Worm (Caenorhabditis elegans) whole organism, L3 larva: ENCODE data around the gene lec-2.

Experiments used
- R02D3.7 ChIP-seq: fragments of 150-350 bp; optimal IDR thresholded peaks from 2 replicates; lab custom pipeline; 2014; ENCODE audit warnings: missing biosample characterization, missing genetic modification characterization
- ZK546.5 ChIP-seq: sonication (generic microtip); optimal IDR thresholded peaks from 2 replicates; lab custom pipeline; 2017; ENCODE audit warnings: missing biosample characterization, missing genetic modification characterization
- ceh-82 ChIP-seq: fragments of 150-350 bp; optimal IDR thresholded peaks from 2 replicates; lab custom pipeline; 2014; ENCODE audit warnings: missing biosample characterization, missing genetic modification characterization
- ceh-9 ChIP-seq: sonication (generic microtip); optimal IDR thresholded peaks from 2 replicates; lab custom pipeline; 2018; ENCODE audit warnings: missing biosample characterization, missing genetic modification characterization
- daf-12 ChIP-seq: fragments of 150-350 bp; optimal IDR thresholded peaks from 2 replicates; lab custom pipeline; 2014; ENCODE audit warnings: missing biosample characterization, missing genetic modification reagents, missing genetic modification characterization
- egl-27 ChIP-seq: sonication (generic microtip); optimal IDR thresholded peaks from 4 replicates; lab custom pipeline; 2017; ENCODE audit warnings: missing biosample characterization, missing genetic modification reagents, missing genetic modification characterization
- egl-5 ChIP-seq: fragments of 150-350 bp; optimal IDR thresholded peaks from 2 replicates; lab custom pipeline; 2017; ENCODE audit warnings: missing biosample characterization, missing genetic modification reagents, missing genetic modification characterization, inconsistent platforms
- elt-1 ChIP-seq: fragments of 150-350 bp; optimal IDR thresholded peaks from 2 replicates; lab custom pipeline; 2014; ENCODE audit warnings: missing biosample characterization, missing genetic modification characterization
- elt-2 ChIP-seq: sonication (generic microtip); optimal IDR thresholded peaks from 2 replicates; lab custom pipeline; 2016; ENCODE audit warnings: missing genetic modification reagents, mild to moderate bottlenecking, missing genetic modification characterization, missing compliant biosample characterization
- elt-3 ChIP-seq, 3 experiments: fragments of 150-350 bp in 1 of 3; sonication (generic microtip) in 2 of 3; optimal IDR thresholded peaks; 2 replicates in 2 of 3; 4 replicates in 1 of 3; lab custom pipeline; 2014 to 2017; ENCODE audit warnings: missing biosample characterization in 3 of 3, missing genetic modification characterization in 3 of 3
- fos-1 ChIP-seq: fragments of 150-350 bp; optimal IDR thresholded peaks from 2 replicates; lab custom pipeline; 2014; ENCODE audit warnings: missing biosample characterization, missing genetic modification characterization
- hmg-11 ChIP-seq: sonication (generic microtip); optimal IDR thresholded peaks from 2 replicates; lab custom pipeline; 2016; ENCODE audit warnings: missing genetic modification characterization, missing compliant biosample characterization
- jun-1 ChIP-seq: fragments of 150-350 bp; optimal IDR thresholded peaks from 2 replicates; lab custom pipeline; 2014; ENCODE audit warnings: missing biosample characterization, missing genetic modification reagents, missing genetic modification characterization
- lin-15B ChIP-seq: fragments of 150-350 bp; optimal IDR thresholded peaks from 2 replicates; lab custom pipeline; 2014; ENCODE audit warnings: missing biosample characterization, missing genetic modification characterization
- lin-39 ChIP-seq: fragments of 150-350 bp; optimal IDR thresholded peaks from 2 replicates; lab custom pipeline; 2018; ENCODE audit warnings: missing biosample characterization, missing genetic modification reagents, missing genetic modification characterization
- mdl-1 ChIP-seq: fragments of 150-350 bp; optimal IDR thresholded peaks from 2 replicates; lab custom pipeline; 2014; ENCODE audit warnings: missing biosample characterization, missing genetic modification characterization
- mml-1 ChIP-seq: fragments of 150-350 bp; sonication (generic microtip); optimal IDR thresholded peaks from 3 replicates; lab custom pipeline; 2014; ENCODE audit warnings: missing biosample characterization, missing genetic modification characterization
- nfya-1 ChIP-seq: sonication (generic microtip); optimal IDR thresholded peaks from 2 replicates; lab custom pipeline; 2017; ENCODE audit warnings: missing genetic modification characterization, mild to moderate bottlenecking, missing compliant biosample characterization, antibody characterized with exemption, moderate library complexity; ENCODE audit not compliant: insufficient read depth
- nhr-12 ChIP-seq: fragments of 150-350 bp; optimal IDR thresholded peaks from 2 replicates; lab custom pipeline; 2014; ENCODE audit warnings: missing biosample characterization, missing genetic modification characterization
- nhr-23 ChIP-seq: fragments of 150-350 bp; optimal IDR thresholded peaks from 2 replicates; lab custom pipeline; 2014; ENCODE audit warnings: missing biosample characterization, missing genetic modification reagents, missing genetic modification characterization
- nhr-237 ChIP-seq: fragments of 150-350 bp; optimal IDR thresholded peaks from 2 replicates; lab custom pipeline; 2014; ENCODE audit warnings: missing biosample characterization, missing genetic modification characterization
- nhr-25 ChIP-seq: sonication (generic microtip); optimal IDR thresholded peaks from 2 replicates; lab custom pipeline; 2017; ENCODE audit warnings: missing biosample characterization, missing genetic modification characterization
- nhr-43 ChIP-seq: sonication (generic microtip); optimal IDR thresholded peaks from 2 replicates; lab custom pipeline; 2016; ENCODE audit warnings: mild to moderate bottlenecking, missing genetic modification characterization, missing compliant biosample characterization; ENCODE audit not compliant: poor library complexity, severe bottlenecking
- nhr-67 ChIP-seq: fragments of 150-350 bp; optimal IDR thresholded peaks from 2 replicates; lab custom pipeline; 2014; ENCODE audit warnings: missing biosample characterization, missing genetic modification characterization
- nhr-76 ChIP-seq: fragments of 150-350 bp; sonication (generic microtip); optimal IDR thresholded peaks from 5 replicates; lab custom pipeline; 2014; ENCODE audit warnings: missing biosample characterization, missing genetic modification characterization
- nhr-77 ChIP-seq: fragments of 150-350 bp; optimal IDR thresholded peaks from 2 replicates; lab custom pipeline; 2014; ENCODE audit warnings: missing biosample characterization, missing genetic modification characterization
- pha-4 ChIP-seq: fragments of 150-350 bp; optimal IDR thresholded peaks from 2 replicates; lab custom pipeline; 2014; ENCODE audit warnings: missing biosample characterization, missing genetic modification reagents, missing genetic modification characterization
- pqm-1 ChIP-seq: fragments of 150-350 bp; optimal IDR thresholded peaks from 2 replicates; lab custom pipeline; 2017; ENCODE audit warnings: missing biosample characterization, missing genetic modification characterization, inconsistent platforms
- snpc-4 ChIP-seq: fragments of 150-350 bp; optimal IDR thresholded peaks from 2 replicates; lab custom pipeline; 2014; ENCODE audit warnings: missing biosample characterization, missing genetic modification characterization
- tbx-2 ChIP-seq: sonication (generic microtip); optimal IDR thresholded peaks from 2 replicates; lab custom pipeline; 2016; ENCODE audit warnings: mild to moderate bottlenecking, missing genetic modification characterization, missing compliant biosample characterization
- unc-62 ChIP-seq: fragments of 150-350 bp; sonication (generic microtip); optimal IDR thresholded peaks from 4 replicates; lab custom pipeline; 2014; ENCODE audit warnings: missing biosample characterization, missing genetic modification reagents, missing genetic modification characterization

lec-2 gene

DNA sequence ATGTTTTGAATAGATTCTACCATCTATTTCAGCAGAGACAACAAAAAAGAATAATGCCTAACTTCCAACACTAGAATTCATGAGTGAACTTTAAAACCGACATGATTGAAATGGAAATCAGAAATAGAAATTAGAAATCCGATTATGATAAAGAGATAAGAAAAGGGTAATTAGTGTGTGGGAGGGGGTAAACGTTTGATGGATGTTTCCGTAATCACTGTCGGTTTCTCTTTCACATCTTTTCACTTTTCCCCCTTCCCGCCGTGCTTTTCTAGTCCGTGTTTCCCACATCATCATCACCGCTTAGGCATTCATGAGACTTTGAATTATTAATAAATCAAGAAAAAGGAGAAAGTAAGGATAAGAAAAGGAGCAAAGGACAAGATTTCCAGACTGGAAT, 29.7 kb upstream of the lec-2 start:
- no peak for TF ChIP-seq nhr-76 (tag; lab: Kevin White, UChicago)
- TF ChIP-seq R02D3.7 (tag; lab: Kevin White, UChicago): no peak
- no peak for TF ChIP-seq egl-27 (tag; lab: Kevin White, UChicago)
- no peak for TF ChIP-seq fos-1 (tag; lab: Kevin White, UChicago)
- TF ChIP-seq hmg-11 (tag; lab: Kevin White, UChicago): no peak
- no peak for TF ChIP-seq elt-1
- no peak for TF ChIP-seq jun-1 (tag; lab: Kevin White, UChicago)
- TF ChIP-seq nhr-237: no peak
- TF ChIP-seq, all 47 proteins: peak for 0

DNA sequence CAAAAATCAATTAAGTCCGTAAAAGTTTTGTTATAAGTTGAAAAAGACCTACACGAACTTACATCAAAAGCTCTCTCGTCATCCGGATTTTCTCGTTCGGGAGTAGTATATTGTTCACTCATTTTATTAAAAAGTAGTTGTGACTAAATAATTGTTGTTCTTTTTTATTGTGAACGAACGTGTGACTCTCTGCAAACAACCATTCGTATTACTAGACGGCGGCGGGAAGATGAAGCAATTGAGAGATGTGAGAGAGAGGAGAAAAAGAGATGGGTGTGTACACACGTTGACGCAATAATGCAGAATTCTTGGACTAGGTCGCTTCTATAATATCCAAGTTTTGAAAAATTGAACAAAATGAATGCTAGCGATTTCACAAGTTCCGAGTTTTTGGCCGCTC, 29.0 kb upstream of the lec-2 start, which contains the start of the genes F52H3.11 and bath-38:
TSS of gene F52H3.11 (minus strand) at position 203 of the 400 bp plus-strand sequence.
TSS of gene bath-38 (minus strand) at position 310 of the 400 bp plus-strand sequence.
- TF ChIP-seq nhr-25 (peak; percentile 34), elt-2 (tag; lab: Kevin White, UChicago) (peak; percentile 24), lin-39 (peak; percentile 21), mml-1 (tag; lab: Kevin White, UChicago) (no peak), snpc-4 (tag; lab: Kevin White, UChicago) (peak; percentile 66), egl-5 (tag; lab: Kevin White, UChicago) (peak; percentile 49), nfya-1 (tag; lab: Kevin White, UChicago) (peak; percentile 55), pha-4 (tag; lab: Kevin White, UChicago) (peak; percentile 89), lin-15B (peak; percentile 16), daf-12 (no peak)
- TF ChIP-seq, all 47 proteins: peak for 8

DNA sequence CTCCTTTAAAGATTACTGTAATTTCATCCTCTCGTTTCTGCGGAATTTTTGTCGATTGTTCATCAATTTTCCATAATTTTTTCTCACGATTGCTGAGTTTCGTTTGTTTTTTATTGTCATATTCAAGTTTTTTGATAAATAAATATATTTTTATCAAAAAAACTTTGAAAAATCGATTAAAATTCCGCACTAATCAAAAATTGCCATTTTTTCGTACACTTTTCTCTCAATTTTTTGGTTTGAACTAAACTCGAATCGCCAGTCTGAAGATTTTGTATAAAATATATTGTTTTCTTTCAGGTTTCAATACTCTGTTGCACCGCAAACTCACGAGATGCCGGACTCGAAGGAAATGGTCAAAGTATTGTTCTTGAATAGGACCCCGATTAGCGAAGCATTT, 24.9 kb upstream of the lec-2 start, which contains the start of gene ogr-2:
TSS of gene ogr-2 (plus strand) at position 301 of the 400 bp plus-strand sequence.
- TF ChIP-seq fos-1 (tag; lab: Kevin White, UChicago) (no peak), ZK546.5 (no peak), hmg-11 (tag; lab: Kevin White, UChicago) (no peak), nhr-23 (tag; lab: Kevin White, UChicago) (no peak), tbx-2 (tag; lab: Kevin White, UChicago) (no peak), elt-2 (tag; lab: Kevin White, UChicago) (no peak), ceh-9 (tag; lab: Kevin White, UChicago) (no peak), nhr-77 (tag; lab: Kevin White, UChicago) (no peak), unc-62 (GFP tag; lab: Kevin White, UChicago) (no peak), pqm-1 (tag; lab: Kevin White, UChicago) (no peak), nhr-237 (no peak), egl-5 (tag; lab: Kevin White, UChicago) (no peak), nhr-12 (tag; lab: Kevin White, UChicago) (no peak), pha-4 (tag; lab: Kevin White, UChicago) (no peak), nhr-25 (no peak), nhr-43 (tag; lab: Kevin White, UChicago) (no peak), daf-12 (no peak)

DNA sequence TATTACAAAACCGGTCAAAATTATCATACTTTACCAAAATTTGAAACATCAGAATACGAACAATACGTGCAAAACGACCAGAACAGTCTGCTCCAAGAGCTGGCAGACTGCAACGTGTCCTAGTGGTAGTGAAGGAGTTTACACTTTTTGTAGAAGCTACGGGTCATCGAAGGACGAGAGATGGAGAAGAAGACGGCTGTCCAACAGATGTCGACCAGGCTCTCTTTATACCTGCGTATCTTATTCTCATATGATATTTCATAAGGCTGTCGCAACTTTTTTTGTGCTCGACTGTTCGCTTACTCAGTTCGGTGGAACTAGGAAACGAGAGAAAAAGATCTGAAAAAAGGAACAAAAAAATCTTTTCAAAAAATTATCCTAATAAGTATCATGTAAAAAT, 23.8 kb upstream of the lec-2 start, which contains the start of gene let-268:
TSS of gene let-268 (minus strand) at position 182 of the 400 bp plus-strand sequence.
- TF ChIP-seq nhr-25: no peak
- peak; percentile 2 for TF ChIP-seq nfya-1 (tag; lab: Kevin White, UChicago)

DNA sequence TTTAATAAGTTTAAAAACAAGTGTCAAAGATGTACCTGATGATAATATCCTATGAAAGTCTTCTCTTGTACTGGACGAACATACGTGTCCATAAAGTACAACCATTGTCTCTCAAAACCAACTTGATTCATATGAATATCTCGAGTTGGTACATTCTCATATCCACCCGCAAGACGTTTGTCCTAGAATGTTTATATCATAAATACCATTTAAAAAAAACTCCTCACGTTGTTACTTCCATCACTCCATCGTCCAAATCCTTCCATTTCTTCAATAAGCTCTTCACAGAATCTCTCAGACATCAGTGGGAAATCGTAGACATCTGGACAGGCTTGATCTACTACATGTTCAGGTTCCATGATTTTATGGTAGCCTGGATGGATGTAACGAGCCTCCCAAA, 19.4 kb upstream of the lec-2 start:
- TF ChIP-seq hmg-11 (tag; lab: Kevin White, UChicago) (no peak), nhr-77 (tag; lab: Kevin White, UChicago) (no peak), tbx-2 (tag; lab: Kevin White, UChicago) (no peak), nfya-1 (tag; lab: Kevin White, UChicago) (no peak), nhr-67 (tag; lab: Kevin White, UChicago) (no peak), mdl-1 (no peak), elt-3 (tag; optimal IDR thresholded peaks at IDR 0.05; lab: Kevin White, UChicago) (no peak), snpc-4 (tag; lab: Kevin White, UChicago) (no peak), pqm-1 (tag; lab: Kevin White, UChicago) (no peak), ceh-82 (tag; lab: Kevin White, UChicago) (no peak), ZK546.5 (no peak), egl-27 (tag; lab: Kevin White, UChicago) (no peak)
- TF ChIP-seq, all 47 proteins: peak for 0
